Worm (Caenorhabditis elegans) whole organism, young adult: ENCODE results near the gene immp-1.

Experiments
- F23B12.7 ChIP-seq: sonication (generic microtip); optimal IDR thresholded peaks from 2 replicates; lab custom pipeline; 2017; ENCODE audit warnings: missing genetic modification characterization, mild to moderate bottlenecking, missing compliant biosample characterization, antibody characterized with exemption, moderate library complexity; ENCODE audit not compliant: insufficient read depth
- F52B5.7 ChIP-seq: sonication (generic microtip); optimal IDR thresholded peaks from 2 replicates; lab custom pipeline; 2016; ENCODE audit warnings: mild to moderate bottlenecking, missing genetic modification characterization, missing compliant biosample characterization
- attf-3 ChIP-seq: fragments of 200-800 bp; sonication (Bioruptor generic); conservative IDR thresholded peaks from 2 replicates; pipeline ENCODE4 v1.3.6; 2022; ENCODE audit warnings: missing genetic modification reagents, missing genetic modification characterization, missing compliant biosample characterization
- egl-18 ChIP-seq: fragments of 200-800 bp; sonication (Bioruptor generic); IDR thresholded peaks from 2 replicates; pipeline ENCODE4 v1.3.6; 2022; ENCODE audit warnings: missing genetic modification reagents, missing genetic modification characterization, missing compliant biosample characterization
- fkh-3 ChIP-seq: sonication (generic microtip); optimal IDR thresholded peaks from 2 replicates; lab custom pipeline; 2016; ENCODE audit warnings: mild to moderate bottlenecking, missing genetic modification characterization, missing compliant biosample characterization
- gei-17 ChIP-seq: fragments of 200-800 bp; sonication (Bioruptor generic); optimal IDR thresholded peaks from 2 replicates; lab custom pipeline; 2018; ENCODE audit warnings: mild to moderate bottlenecking, missing genetic modification characterization, missing compliant biosample characterization
- hmg-20 ChIP-seq: fragments of 200-800 bp; sonication (Bioruptor generic); IDR thresholded peaks from 2 replicates; pipeline ENCODE4 v1.3.6; 2022; ENCODE audit warnings: missing genetic modification reagents, missing genetic modification characterization, missing compliant biosample characterization
- lin-26 ChIP-seq: fragments of 200-800 bp; sonication (Bioruptor generic); IDR thresholded peaks from 2 replicates; pipeline ENCODE4 v1.3.6; 2022; ENCODE audit warnings: missing genetic modification reagents, missing genetic modification characterization, missing compliant biosample characterization
- madf-6 ChIP-seq: fragments of 200-800 bp; sonication (Bioruptor generic); IDR thresholded peaks from 2 replicates; pipeline ENCODE4 v1.3.6; 2022; ENCODE audit warnings: missing genetic modification reagents, missing genetic modification characterization, missing compliant biosample characterization
- mcd-1 ChIP-seq: fragments of 200-800 bp; sonication (Bioruptor generic); IDR thresholded peaks from 2 replicates; pipeline ENCODE4 v1.3.6; 2022; ENCODE audit warnings: missing genetic modification reagents, missing genetic modification characterization, missing compliant biosample characterization
- nhr-27 ChIP-seq: fragments of 200-800 bp; sonication (Bioruptor generic); optimal IDR thresholded peaks from 2 replicates; lab custom pipeline; 2018; ENCODE audit warnings: mild to moderate bottlenecking, missing genetic modification characterization, moderate library complexity, missing compliant biosample characterization
- pha-4 ChIP-seq: fragments of 150-350 bp; sonication (generic microtip); optimal IDR thresholded peaks from 2 replicates; lab custom pipeline; 2014; ENCODE audit warnings: missing biosample characterization, missing genetic modification reagents, missing genetic modification characterization
- unc-130 ChIP-seq: sonication (generic microtip); optimal IDR thresholded peaks from 2 replicates; lab custom pipeline; 2016; ENCODE audit warnings: missing genetic modification reagents, missing genetic modification characterization, missing compliant biosample characterization
- unc-62 ChIP-seq: fragments of 150-350 bp; optimal IDR thresholded peaks from 2 replicates; lab custom pipeline; 2014; ENCODE audit warnings: missing biosample characterization, missing genetic modification reagents, missing genetic modification characterization

DNA sequence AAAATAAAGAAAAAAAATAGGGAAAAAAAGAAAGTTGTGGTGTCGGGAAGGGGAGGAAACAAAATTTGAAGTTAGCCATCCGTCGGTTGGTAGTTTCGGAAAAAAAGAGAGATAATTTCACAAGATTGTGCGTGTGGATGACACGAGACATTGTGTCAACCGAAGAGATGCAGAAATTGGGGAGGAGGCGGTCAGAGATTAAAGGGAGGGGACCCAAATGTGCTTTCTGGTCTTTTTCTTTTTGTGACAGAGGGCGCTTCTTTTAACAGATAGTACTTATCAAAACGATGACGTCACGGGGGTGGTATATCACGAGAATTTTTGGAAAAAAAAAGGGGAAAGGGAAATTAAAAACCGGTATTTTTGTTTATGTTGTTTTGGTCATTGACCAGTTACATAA, 36.3 kb upstream of the immp-1 start:
- no peak for TF ChIP-seq fkh-3 (tag; lab: Kevin White, UChicago)
- TF ChIP-seq hmg-20 (GFP tag; lab: Robert Waterston, UW) = no peak
- TF ChIP-seq gei-17 (GFP tag; lab: Kevin White, UChicago) = no peak
- TF ChIP-seq F52B5.7 (tag; lab: Kevin White, UChicago) = no peak
- TF ChIP-seq madf-6 (GFP tag; lab: Robert Waterston, UW) = no peak
- peak; percentile 63; the same call in 1 of the 2 replicates for TF ChIP-seq lin-26 (GFP tag; lab: Robert Waterston, UW)
- no peak for TF ChIP-seq egl-18
- no peak for TF ChIP-seq attf-3
- TF ChIP-seq nhr-27 (tag; lab: Kevin White, UChicago) = no peak
- no peak for TF ChIP-seq F23B12.7
- TF ChIP-seq pha-4 (tag; lab: Kevin White, UChicago) = no peak
- no peak for TF ChIP-seq unc-130 (GFP tag; lab: Kevin White, UChicago)
- TF ChIP-seq mcd-1 = peak; percentile 9; the same call in 1 of the 2 replicates
- no peak for TF ChIP-seq unc-62 (GFP tag; lab: Kevin White, UChicago)
